Worm (Caenorhabditis elegans) whole organism, L1 larva: ENCODE measurements around the gene arl-3.

Experiments used
- lin-13 ChIP-seq: fragments of 150-350 bp; optimal IDR thresholded peaks from 2 replicates; lab custom pipeline; 2014; ENCODE audit warnings: missing biosample characterization, missing genetic modification reagents, missing genetic modification characterization
- nhr-28 ChIP-seq: fragments of 150-350 bp; optimal IDR thresholded peaks from 2 replicates; lab custom pipeline; 2014; ENCODE audit warnings: missing biosample characterization, missing genetic modification characterization
- nhr-90 ChIP-seq: sonication (generic microtip); optimal IDR thresholded peaks from 2 replicates; lab custom pipeline; 2016; ENCODE audit warnings: mild to moderate bottlenecking, missing genetic modification characterization, missing compliant biosample characterization; ENCODE audit not compliant: poor library complexity

DNA sequence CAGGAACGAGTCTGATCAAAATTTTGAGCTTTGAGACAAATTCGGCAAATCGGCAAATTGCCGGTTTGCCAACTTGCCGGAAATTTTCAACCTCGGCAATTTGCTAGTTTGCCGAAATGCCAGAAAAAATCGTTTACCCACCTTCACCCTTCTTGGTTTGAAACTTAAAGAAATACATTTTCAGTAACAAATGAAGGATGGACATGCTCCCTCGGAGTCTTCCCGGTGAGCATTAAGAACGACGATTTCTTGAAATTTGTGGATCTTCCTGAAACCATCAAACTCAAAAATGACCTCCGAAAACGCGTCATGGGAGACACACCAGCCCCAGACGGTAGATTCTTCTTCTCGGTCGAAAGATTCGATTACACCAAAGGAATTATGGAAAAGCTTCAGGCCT is 3.5 kb upstream of the arl-3 start:
- no peak for TF ChIP-seq nhr-90 (tag; lab: Kevin White, UChicago)
- no peak for TF ChIP-seq nhr-28 (tag; lab: Kevin White, UChicago)
- TF ChIP-seq lin-13 (GFP tag; lab: Kevin White, UChicago): no peak
